Worm (Caenorhabditis elegans) whole organism, young adult: ENCODE results near the gene F13B12.1.

Experiments used
- C06A6.2 ChIP-seq: fragments of 200-800 bp; sonication (Bioruptor generic); conservative IDR thresholded peaks from 2 replicates; pipeline ENCODE4 v1.3.6; 2022; ENCODE audit warnings: missing genetic modification characterization, missing compliant biosample characterization
- F49E8.2 ChIP-seq: sonication (generic microtip); optimal IDR thresholded peaks from 3 replicates; lab custom pipeline; 2017; ENCODE audit warnings: missing genetic modification characterization, mild to moderate bottlenecking, missing compliant biosample characterization, antibody characterized with exemption, moderate library complexity; ENCODE audit not compliant: insufficient read depth
- F57A8.1 ChIP-seq: fragments of 200-800 bp; sonication (Bioruptor generic); optimal IDR thresholded peaks from 2 replicates; lab custom pipeline; 2018; ENCODE audit warnings: mild to moderate bottlenecking, missing genetic modification characterization, moderate library complexity, missing compliant biosample characterization
- K11D2.4 ChIP-seq: fragments of 200-800 bp; sonication (Bioruptor generic); IDR thresholded peaks from 2 replicates; pipeline ENCODE4 v1.3.6; 2022; ENCODE audit warnings: missing genetic modification reagents, missing genetic modification characterization, missing compliant biosample characterization
- Y53G8AR.9 ChIP-seq: fragments of 200-800 bp; sonication (Bioruptor generic); conservative IDR thresholded peaks from 2 replicates; pipeline ENCODE4 v1.3.6; 2022; ENCODE audit warnings: missing genetic modification reagents, missing genetic modification characterization, missing compliant biosample characterization
- Y56A3A.18 ChIP-seq: fragments of 200-800 bp; sonication (Bioruptor generic); IDR thresholded peaks from 2 replicates; pipeline ENCODE4 v1.3.6; 2022; ENCODE audit warnings: missing genetic modification reagents, missing genetic modification characterization, missing compliant biosample characterization
- ama-1 ChIP-seq, 3 experiments: fragments of 150-350 bp in 1 of 3; sonication (generic microtip) in 2 of 3; optimal IDR thresholded peaks; 2 replicates each; lab custom pipeline; 2014 to 2018; ENCODE audit warnings: missing biosample characterization in 2 of 3, missing genetic modification characterization in 2 of 3, missing genetic modification reagents in 2 of 3
- aptf-2 ChIP-seq: fragments of 200-800 bp; sonication (Bioruptor generic); conservative IDR thresholded peaks from 2 replicates; pipeline ENCODE4 v1.3.6; 2022; ENCODE audit warnings: missing genetic modification reagents, missing genetic modification characterization, missing compliant biosample characterization
- aptf-3 ChIP-seq: fragments of 200-800 bp; sonication (Bioruptor generic); IDR thresholded peaks from 2 replicates; pipeline ENCODE4 v1.3.6; 2022; ENCODE audit warnings: missing genetic modification characterization, missing compliant biosample characterization
- attf-3 ChIP-seq: fragments of 200-800 bp; sonication (Bioruptor generic); conservative IDR thresholded peaks from 2 replicates; pipeline ENCODE4 v1.3.6; 2022; ENCODE audit warnings: missing genetic modification reagents, missing genetic modification characterization, missing compliant biosample characterization
- attf-5 ChIP-seq: fragments of 200-800 bp; sonication (Bioruptor generic); optimal IDR thresholded peaks from 2 replicates; lab custom pipeline; 2018; ENCODE audit warnings: mild to moderate bottlenecking, missing genetic modification characterization, missing compliant biosample characterization
- bed-2 ChIP-seq: fragments of 200-800 bp; sonication (Bioruptor generic); IDR thresholded peaks from 2 replicates; pipeline ENCODE4 v1.3.6; 2022; ENCODE audit warnings: missing genetic modification reagents, missing genetic modification characterization, missing compliant biosample characterization
- egl-44 ChIP-seq: fragments of 200-800 bp; sonication (Bioruptor generic); IDR thresholded peaks from 2 replicates; pipeline ENCODE4 v1.3.6; 2022; ENCODE audit warnings: missing genetic modification reagents, missing genetic modification characterization, missing compliant biosample characterization
- gei-17 ChIP-seq: fragments of 200-800 bp; sonication (Bioruptor generic); optimal IDR thresholded peaks from 2 replicates; lab custom pipeline; 2018; ENCODE audit warnings: mild to moderate bottlenecking, missing genetic modification characterization, missing compliant biosample characterization
- hmg-1.2 ChIP-seq: fragments of 200-800 bp; sonication (Bioruptor generic); IDR thresholded peaks from 2 replicates; pipeline ENCODE4 v1.3.6; 2022; ENCODE audit warnings: missing genetic modification reagents, missing genetic modification characterization, missing compliant biosample characterization
- let-526 ChIP-seq: fragments of 200-800 bp; sonication (Bioruptor generic); IDR thresholded peaks from 2 replicates; pipeline ENCODE4 v1.3.6; 2022; ENCODE audit warnings: missing genetic modification reagents, missing genetic modification characterization, missing compliant biosample characterization
- lsl-1 ChIP-seq: fragments of 200-800 bp; sonication (Bioruptor generic); optimal IDR thresholded peaks from 2 replicates; lab custom pipeline; 2018; ENCODE audit warnings: mild to moderate bottlenecking, missing genetic modification characterization, moderate library complexity, missing compliant biosample characterization
- nfya-1 ChIP-seq: sonication (generic microtip); optimal IDR thresholded peaks from 2 replicates; lab custom pipeline; 2017; ENCODE audit warnings: antibody characterized with exemption, missing compliant biosample characterization, missing genetic modification characterization, borderline replicate concordance; ENCODE audit not compliant: insufficient read depth
- nhr-179 ChIP-seq: sonication (generic microtip); optimal IDR thresholded peaks from 2 replicates; lab custom pipeline; 2016; ENCODE audit warnings: mild to moderate bottlenecking, missing genetic modification characterization, missing compliant biosample characterization
- nhr-80 ChIP-seq: sonication (generic microtip); optimal IDR thresholded peaks from 2 replicates; lab custom pipeline; 2016; ENCODE audit warnings: missing genetic modification characterization, missing compliant biosample characterization
- rcor-1 ChIP-seq: fragments of 200-800 bp; sonication (Bioruptor generic); IDR thresholded peaks from 2 replicates; pipeline ENCODE4 v1.3.6; 2022; ENCODE audit warnings: missing genetic modification reagents, missing genetic modification characterization, missing compliant biosample characterization
- snpc-1.3 ChIP-seq: sonication (generic microtip); optimal IDR thresholded peaks from 2 replicates; lab custom pipeline; 2017; ENCODE audit warnings: missing genetic modification characterization, mild to moderate bottlenecking, missing compliant biosample characterization, antibody characterized with exemption, moderate library complexity, missing genotype, missing genetic modification reagents; ENCODE audit not compliant: insufficient read depth
- snpc-3.4 ChIP-seq: sonication (generic microtip); optimal IDR thresholded peaks from 2 replicates; lab custom pipeline; 2017; ENCODE audit warnings: missing genetic modification characterization, mild to moderate bottlenecking, missing compliant biosample characterization, antibody characterized with exemption, moderate library complexity, missing genotype, missing genetic modification reagents
- snpc-4 ChIP-seq, 5 experiments: fragments of 150-350 bp in 1 of 5; sonication (generic microtip) in 4 of 5; optimal IDR thresholded peaks; 2 replicates each; lab custom pipeline; 2014 to 2018; ENCODE audit warnings: missing genetic modification characterization in 5 of 5, missing biosample characterization in 3 of 5, antibody characterized with exemption in 2 of 5, mild to moderate bottlenecking in 2 of 5, missing compliant biosample characterization in 2 of 5, missing genotype in 2 of 5, moderate library complexity in 2 of 5, missing genetic modification reagents in 1 of 5
- zfh-2 ChIP-seq: fragments of 200-800 bp; sonication (Bioruptor generic); conservative IDR thresholded peaks from 2 replicates; pipeline ENCODE4 v1.3.6; 2022; ENCODE audit warnings: missing genetic modification reagents, missing genetic modification characterization, missing compliant biosample characterization
- ztf-18 ChIP-seq: sonication (generic microtip); optimal IDR thresholded peaks from 2 replicates; lab custom pipeline; 2016; ENCODE audit warnings: missing genotype, mild to moderate bottlenecking, missing genetic modification characterization, missing compliant biosample characterization

The F13B12.1 gene

ce11 chrIV:10429129-10429528 lies 4.7 kb upstream of the F13B12.1 start, which contains the start of gene F13B12.2:
F13B12.2 (minus strand) TSS chrIV:10429130.
- TF ChIP-seq nfya-1 (tag; lab: Kevin White, UChicago), result no peak
- TF ChIP-seq nhr-80 (tag; lab: Kevin White, UChicago), result peak; percentile 27

- TF ChIP-seq C06A6.2 (GFP tag; lab: Robert Waterston, UW), result no peak
- TF ChIP-seq Y53G8AR.9 (GFP tag; lab: Robert Waterston, UW), result no peak
- no peak for TF ChIP-seq ama-1 (optimal IDR thresholded peaks at IDR 0.05; lab: Kevin White, UChicago)
- no peak for TF ChIP-seq ama-1 (GFP tag; optimal IDR thresholded peaks at IDR 0.05; lab: Kevin White, UChicago)
- no peak for TF ChIP-seq aptf-2 (GFP tag; lab: Robert Waterston, UW)
- no peak for TF ChIP-seq let-526
- no peak for TF ChIP-seq aptf-3 (GFP tag; lab: Robert Waterston, UW)
- TF ChIP-seq zfh-2 (GFP tag; lab: Robert Waterston, UW), result no peak
- no peak for TF ChIP-seq bed-2 (GFP tag; lab: Robert Waterston, UW)
- no peak for TF ChIP-seq K11D2.4 (GFP tag; lab: Robert Waterston, UW)
- TF ChIP-seq ztf-18 (tag; lab: Kevin White, UChicago), result no peak
- TF ChIP-seq snpc-1.3 (tag; lab: Kevin White, UChicago), result peak; percentile 7
- no peak for TF ChIP-seq F49E8.2
- no peak for TF ChIP-seq snpc-4 (GFP tag; optimal IDR thresholded peaks at IDR 0.05; lab: Kevin White, UChicago)
- peak in 1 of 4 experiments; percentile 51 for TF ChIP-seq snpc-4 (tag; optimal IDR thresholded peaks at IDR 0.05; lab: Kevin White, UChicago)
- TF ChIP-seq nhr-80 (tag; lab: Kevin White, UChicago), result peak; percentile 16
- no peak for TF ChIP-seq snpc-3.4 (tag; lab: Kevin White, UChicago)
- TF ChIP-seq lsl-1, result peak; percentile 90
- TF ChIP-seq attf-5, result peak; percentile 9
- TF ChIP-seq F57A8.1 (GFP tag; lab: Kevin White, UChicago), result no peak
- TF ChIP-seq gei-17, result no peak
- peak; percentile 98 for TF ChIP-seq attf-3 (GFP tag; lab: Robert Waterston, UW)
- TF ChIP-seq, all 124 proteins: peak for 6
Measured at ce11 chrIV:10425129-10425528, 694 bp upstream of the F13B12.1 start.

- TF ChIP-seq attf-3 (GFP tag; lab: Robert Waterston, UW) (0 out of 2 replicates have a peak, but pooled peaks have one; percentile 32), snpc-4 (GFP tag; optimal IDR thresholded peaks at IDR 0.05; lab: Kevin White, UChicago) (no peak), snpc-4 (tag; optimal IDR thresholded peaks at IDR 0.05; lab: Kevin White, UChicago) (peak in 1 of 4 experiments; percentile 11), nhr-179 (no peak)
- TF ChIP-seq, all 124 proteins: peak for 2
Measured at ce11 chrIV:10422230-10422629, 2.2 kb downstream of the F13B12.1 start.

- TF ChIP-seq Y56A3A.18 (GFP tag; lab: Robert Waterston, UW) (no peak), attf-3 (GFP tag; lab: Robert Waterston, UW) (peak; percentile 50; the same call in 1 of the 2 replicates), hmg-1.2 (peak; percentile 53; the same call in 1 of the 2 replicates)
Measured at ce11 chrIV:10421256-10421655, 3.2 kb downstream of the F13B12.1 start.

ce11 chrIV:10420440-10420839 lies 4.0 kb downstream of the F13B12.1 start:
- TF ChIP-seq egl-44 (no peak), nhr-80 (tag; lab: Kevin White, UChicago) (peak; percentile 86)

ce11 chrIV:10419896-10420295 lies 4.5 kb downstream of the F13B12.1 start:
- TF ChIP-seq rcor-1 (GFP tag; lab: Robert Waterston, UW), result no peak
- peak; percentile 33; the same call in 1 of the 2 replicates for TF ChIP-seq hmg-1.2
